Fruit fly (Drosophila melanogaster) ovary, adult (tissue): ENCODE results near the gene tgo.
A peak's percentile ranks its signal among the peaks of the same experiment; 100 is the strongest.

Experiments
- CG17801 ChIP-seq: fragments of 200-800 bp; optimal IDR thresholded peaks from 2 replicates; lab custom pipeline; 2019; ENCODE audit warnings: missing biosample characterization, mild to moderate bottlenecking, missing genetic modification characterization, moderate library complexity; ENCODE audit not compliant: partially characterized antibody

The tgo gene

DNA sequence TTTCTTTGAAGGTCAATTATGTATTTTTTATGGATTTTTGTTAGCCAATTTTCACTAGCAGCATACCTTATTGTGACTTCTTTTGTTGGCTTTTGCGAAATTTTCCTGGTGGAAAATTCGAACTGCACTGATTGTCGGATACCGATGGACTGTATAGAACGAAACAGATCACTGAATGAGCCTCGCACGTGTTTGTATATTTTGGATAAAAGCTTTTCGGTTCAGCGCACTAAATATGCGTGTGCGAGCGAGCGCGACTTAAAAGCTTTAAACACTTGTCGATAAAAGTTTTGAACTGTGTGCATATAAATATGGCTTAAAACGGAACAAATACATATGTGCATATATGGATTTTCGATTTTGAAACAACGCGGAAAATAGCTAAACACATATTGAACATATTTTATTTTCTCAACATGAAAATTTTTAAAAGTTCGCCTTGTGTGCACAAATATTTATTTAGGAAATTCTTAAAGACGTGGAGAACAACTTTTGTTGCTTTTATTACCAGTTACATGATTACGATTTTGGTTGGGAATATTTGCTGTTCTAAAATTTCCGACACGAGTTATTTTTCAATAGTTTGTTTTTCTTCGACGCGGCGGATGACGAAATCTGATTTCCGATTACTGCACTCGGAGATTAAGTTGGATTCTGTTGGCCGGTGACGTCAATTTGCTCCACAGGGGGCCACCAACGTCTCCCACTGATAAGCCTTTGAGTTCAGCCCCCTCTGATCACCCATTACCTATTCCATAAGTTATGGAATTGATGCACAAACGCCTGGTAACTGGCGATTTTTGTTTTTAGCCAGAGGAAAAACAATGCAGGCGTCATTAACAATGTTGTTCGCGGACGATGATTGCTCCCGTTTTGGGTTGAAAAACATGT is 29.5 kb upstream of the tgo start:
- TF ChIP-seq CG17801, result no peak

DNA sequence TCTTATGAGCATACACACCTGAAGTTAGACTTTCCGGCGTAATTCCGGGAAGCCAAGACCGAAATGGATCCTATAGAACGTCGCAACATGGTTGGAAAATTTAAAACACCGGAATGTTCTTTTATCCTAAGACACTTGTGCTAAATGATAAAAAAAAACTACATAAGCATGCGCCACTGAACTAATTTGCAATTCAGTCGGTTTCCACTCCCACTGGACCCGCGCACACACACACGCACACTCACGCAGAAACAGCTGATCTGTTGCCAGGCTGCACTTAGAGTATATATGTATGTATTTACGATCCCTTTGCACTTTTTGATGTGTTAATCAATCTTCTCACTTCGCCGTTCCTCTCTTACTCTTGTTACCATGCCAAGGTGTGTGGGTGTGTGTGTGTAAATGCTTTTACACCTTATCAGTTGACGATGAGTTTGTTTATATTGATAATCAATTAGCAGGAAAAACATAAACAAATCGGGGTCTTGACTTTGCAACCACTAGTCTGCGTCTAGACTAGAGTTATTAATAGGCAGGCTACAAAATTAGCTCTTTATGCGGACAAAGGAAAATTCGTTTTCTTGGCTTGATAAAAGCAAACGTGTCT is 28.7 kb upstream of the tgo start, which contains the start of gene Mst85C:
Mst85C (plus strand) TSS at position 180 of the 607 bp plus-strand sequence.
- no peak for TF ChIP-seq CG17801

- TF ChIP-seq CG17801, result peak; percentile 77
Measured at dm6 chr3R:9047561-9048465, 28.0 kb upstream of the tgo start, which contains the start of gene Rel. TSS of gene Rel (minus strand) at chr3R:9047977.

DNA sequence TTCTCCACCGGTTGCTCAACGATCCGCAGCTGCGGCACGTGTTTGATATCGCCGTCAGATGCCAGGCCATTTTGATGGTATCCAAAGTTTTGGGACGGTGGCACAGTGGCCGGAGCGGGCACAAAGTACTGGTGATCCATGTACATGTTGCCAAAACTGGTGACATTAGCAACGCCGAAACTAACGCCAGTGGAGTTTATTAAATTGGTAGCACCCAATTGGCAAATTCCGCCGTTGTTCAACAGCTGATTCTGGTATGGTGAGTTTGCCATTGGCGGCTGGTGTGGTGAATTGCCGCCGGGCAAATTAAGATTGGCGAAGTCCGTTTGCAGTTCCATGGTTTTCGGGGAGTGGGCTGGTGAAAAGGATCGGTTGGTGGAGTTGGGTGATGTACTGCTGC is 27.1 kb upstream of the tgo start:
- no peak for TF ChIP-seq CG17801

DNA sequence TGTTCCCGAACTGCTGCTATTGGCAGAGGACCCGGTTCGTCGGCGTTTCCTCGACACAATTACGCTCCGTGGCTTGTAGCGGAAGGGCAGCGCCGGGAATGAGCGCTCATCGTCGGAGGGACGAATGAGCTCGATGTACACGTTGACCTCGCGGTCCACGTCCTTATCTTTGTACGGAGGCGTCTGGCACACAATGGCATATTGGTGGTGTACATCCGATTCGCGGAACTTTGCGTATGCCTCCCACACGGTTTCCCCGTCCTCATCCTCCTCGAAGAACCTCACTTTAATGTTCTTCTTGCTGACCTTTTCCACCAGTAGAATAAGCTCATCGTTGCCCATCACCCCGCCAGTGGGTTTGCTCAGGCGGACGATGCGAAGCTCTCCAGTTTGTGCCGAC is 25.9 kb upstream of the tgo start:
- no peak for TF ChIP-seq CG17801

DNA sequence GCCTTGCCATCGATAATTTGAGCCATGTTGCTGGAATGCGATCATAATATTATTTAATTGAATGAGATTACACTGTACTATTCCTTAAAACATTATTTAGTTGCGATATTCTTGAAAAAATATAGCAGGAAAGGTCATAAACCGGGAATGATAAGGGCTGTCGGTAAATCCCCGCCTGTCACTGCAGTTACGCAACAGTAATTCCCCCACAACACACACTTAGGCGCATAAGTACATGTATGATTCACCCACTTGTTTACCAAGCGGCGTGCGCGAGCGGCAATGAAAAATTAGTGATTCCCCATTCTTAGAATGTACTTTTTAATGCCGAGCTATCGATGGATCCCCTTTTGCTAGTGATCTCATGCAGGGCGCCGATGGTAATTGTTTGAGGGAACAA is 23.8 kb upstream of the tgo start:
- no peak for TF ChIP-seq CG17801

- no peak for TF ChIP-seq CG17801
Measured at dm6 chr3R:9039448-9039847, 19.6 kb upstream of the tgo start, which contains the start of gene neur. TSS of gene neur (minus strand) at chr3R:9039471.

dm6 chr3R:9038652-9039051 is 18.8 kb upstream of the tgo start, which contains the start of gene hyx:
TSS of gene hyx (plus strand) at chr3R:9038760.
- peak; percentile 30 for TF ChIP-seq CG17801

- TF ChIP-seq CG17801, result no peak
Measured at dm6 chr3R:9037946-9038345, 18.1 kb upstream of the tgo start.

DNA sequence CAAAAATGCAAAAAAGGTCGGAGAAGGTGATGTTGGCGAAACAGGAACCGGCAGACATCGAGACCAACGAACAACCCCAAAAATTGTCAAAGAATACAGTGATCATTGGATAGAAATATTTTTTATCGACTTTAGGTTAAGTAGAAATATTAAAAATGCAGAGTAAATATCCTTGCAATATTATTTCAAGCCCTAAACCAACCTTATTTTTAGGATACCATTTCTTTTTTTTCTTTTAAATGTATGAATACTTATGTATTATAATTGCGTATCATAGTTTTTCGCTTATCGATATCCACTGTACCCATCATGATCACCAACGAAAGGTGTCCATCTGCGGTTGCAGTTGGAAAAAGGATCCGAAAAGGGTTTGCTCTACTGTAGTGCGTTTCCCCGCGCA is 15.4 kb upstream of the tgo start:
- TF ChIP-seq CG17801, result no peak

DNA sequence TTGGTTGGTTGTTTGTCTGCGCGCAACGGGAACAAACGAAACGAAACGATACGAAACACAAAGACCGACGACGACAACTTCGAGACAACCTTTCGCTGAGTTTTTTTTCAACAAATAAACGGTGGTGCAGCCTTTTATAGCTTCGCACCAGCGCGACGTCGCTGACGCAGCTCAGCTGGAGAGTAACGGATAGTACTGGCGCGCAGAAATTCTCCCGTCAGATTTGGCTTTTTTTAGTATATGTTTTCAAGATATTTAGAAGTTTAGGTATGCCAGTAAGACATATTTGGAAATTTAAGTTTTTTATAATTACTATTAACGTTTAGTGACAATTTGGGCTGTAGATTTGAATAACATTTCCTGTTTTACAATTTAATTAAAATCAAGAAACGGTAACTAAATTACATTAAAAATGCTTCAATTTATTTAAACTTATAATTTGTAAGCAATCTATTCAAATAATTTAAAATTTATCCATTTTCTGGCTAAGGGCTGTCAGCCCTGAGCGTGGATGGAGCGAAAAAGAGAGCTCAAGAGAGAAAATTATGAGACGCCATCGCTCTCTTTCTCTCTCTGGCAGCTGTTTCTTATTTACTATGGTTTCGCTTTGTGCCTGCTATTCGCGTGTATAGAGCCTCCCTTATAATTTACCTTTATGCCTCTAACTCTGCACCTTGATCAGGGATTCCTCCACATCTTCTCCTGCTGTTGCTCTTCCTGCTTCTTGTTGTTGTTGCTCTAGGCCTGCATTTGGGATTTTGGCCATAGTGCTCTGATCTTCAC is 14.0 kb upstream of the tgo start:
- TF ChIP-seq CG17801, result peak; percentile 88

dm6 chr3R:9031797-9032418 is 12.1 kb upstream of the tgo start:
- TF ChIP-seq CG17801, result peak; percentile 86

dm6 chr3R:9030750-9031128 is 10.9 kb upstream of the tgo start:
- TF ChIP-seq CG17801, result no peak

DNA sequence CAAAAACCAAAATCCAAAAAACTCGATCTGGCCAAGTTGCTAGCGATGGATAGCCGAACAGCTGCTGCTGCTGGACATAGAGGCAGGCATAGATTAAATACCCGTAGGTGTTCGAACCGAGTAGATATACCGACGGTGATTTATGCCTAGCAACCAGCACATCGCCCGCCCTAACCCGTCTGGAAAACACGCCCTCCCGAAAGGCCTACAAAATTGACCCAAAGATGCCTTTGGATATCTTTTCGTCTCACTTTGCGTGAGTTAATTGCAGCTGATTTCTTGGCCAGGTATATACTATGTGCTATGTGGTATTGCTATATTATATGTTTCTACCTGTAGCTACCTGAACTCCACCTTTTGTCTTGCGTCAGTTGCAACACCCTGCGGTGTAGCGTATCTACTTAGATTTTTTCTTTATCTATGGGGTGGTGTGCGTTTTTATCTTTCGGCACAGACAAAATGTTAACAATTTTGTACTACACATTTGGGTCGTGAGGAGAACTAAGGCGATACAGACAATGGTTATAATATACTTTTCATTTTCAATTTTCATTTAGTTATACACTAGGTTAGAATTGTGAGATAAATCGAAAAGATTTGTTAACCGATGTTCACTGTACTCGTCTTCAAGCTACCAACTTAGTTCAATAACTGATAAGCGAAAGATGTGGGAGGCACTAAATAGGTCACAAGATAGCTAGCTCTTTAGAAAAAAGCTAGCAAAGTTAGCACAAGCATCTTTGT is 10.4 kb upstream of the tgo start:
- TF ChIP-seq CG17801, result no peak

- no peak for TF ChIP-seq CG17801
Measured at dm6 chr3R:9029411-9029810, 9.6 kb upstream of the tgo start.
